Fruit fly (Drosophila melanogaster) whole organism, adult: ENCODE data around the gene dib.
A peak's percentile ranks its signal among the peaks of the same experiment; 100 is the strongest.

Experiments used
- CG11617 ChIP-seq: fragments of 200-800 bp; sonication (Bioruptor generic); optimal IDR thresholded peaks from 2 replicates; lab custom pipeline; 2017; ENCODE audit warnings: mild to moderate bottlenecking, missing biosample characterization, missing genetic modification reagents, missing genetic modification characterization
- CG12768 ChIP-seq: fragments of 200-800 bp; sonication (Bioruptor generic); optimal IDR thresholded peaks from 2 replicates; lab custom pipeline; 2017; ENCODE audit warnings: missing biosample characterization, missing genetic modification characterization, mild to moderate bottlenecking, moderate library complexity, missing genetic modification reagents
- CG14711 ChIP-seq: fragments of 200-800 bp; sonication (Bioruptor generic); optimal IDR thresholded peaks from 2 replicates; lab custom pipeline; 2018; ENCODE audit warnings: missing biosample characterization, mild to moderate bottlenecking, missing genetic modification characterization, moderate library complexity
- CG1620 ChIP-seq: fragments of 200-800 bp; sonication (Bioruptor generic); optimal IDR thresholded peaks from 2 replicates; lab custom pipeline; 2016; ENCODE audit warnings: missing biosample characterization, missing genetic modification characterization
- CG33017 ChIP-seq: fragments of 200-800 bp; sonication (Bioruptor generic); optimal IDR thresholded peaks from 2 replicates; lab custom pipeline; 2018; ENCODE audit warnings: missing biosample characterization, mild to moderate bottlenecking, missing genetic modification characterization, moderate library complexity
- CG5204 ChIP-seq: fragments of 200-800 bp; sonication (Bioruptor generic); optimal IDR thresholded peaks from 2 replicates; lab custom pipeline; 2016; ENCODE audit warnings: missing biosample characterization, missing genetic modification characterization
- CG7045 ChIP-seq: fragments of 200-800 bp; sonication (Bioruptor generic); optimal IDR thresholded peaks from 2 replicates; lab custom pipeline; 2017; ENCODE audit warnings: missing biosample characterization, mild to moderate bottlenecking, missing genetic modification characterization
- CG7101 ChIP-seq: fragments of 200-800 bp; sonication (Bioruptor generic); optimal IDR thresholded peaks from 2 replicates; lab custom pipeline; 2018; ENCODE audit warnings: missing biosample characterization, mild to moderate bottlenecking, missing genetic modification characterization, moderate library complexity
- Clk ChIP-seq: fragments of 200-800 bp; sonication (Bioruptor generic); optimal IDR thresholded peaks from 2 replicates; lab custom pipeline; 2017; ENCODE audit warnings: missing biosample characterization, missing genetic modification characterization
- Crg-1 ChIP-seq: fragments of 200-800 bp; sonication (Bioruptor generic); optimal IDR thresholded peaks from 2 replicates; lab custom pipeline; 2016; ENCODE audit warnings: missing biosample characterization, missing genetic modification characterization
- Hr96 ChIP-seq: fragments of 200-800 bp; sonication (Bioruptor generic); optimal IDR thresholded peaks from 2 replicates; lab custom pipeline; 2016; ENCODE audit warnings: missing biosample characterization, missing genetic modification characterization
- Mnt ChIP-seq: fragments of 200-800 bp; sonication (Bioruptor generic); optimal IDR thresholded peaks from 2 replicates; lab custom pipeline; 2016; ENCODE audit warnings: missing biosample characterization, mild to moderate bottlenecking, missing genetic modification characterization
- bab1 ChIP-seq: fragments of 200-800 bp; sonication (Bioruptor generic); optimal IDR thresholded peaks from 3 replicates; lab custom pipeline; 2019; ENCODE audit warnings: missing biosample characterization, mild to moderate bottlenecking, missing genetic modification characterization, moderate library complexity
- cic ChIP-seq: fragments of 200-800 bp; sonication (Bioruptor generic); optimal IDR thresholded peaks from 2 replicates; lab custom pipeline; 2017; ENCODE audit warnings: missing biosample characterization, mild to moderate bottlenecking, missing genetic modification characterization, moderate library complexity
- cnc ChIP-seq, 2 experiments: fragments of >200 bp; optimal IDR thresholded peaks; 2 replicates each; lab custom pipeline; 2017
- kay ChIP-seq: fragments of 200-800 bp; sonication (Bioruptor generic); peaks from one replicate; lab custom pipeline; 2016; ENCODE audit warnings: missing biosample characterization, missing genetic modification characterization, borderline replicate concordance
- ovo ChIP-seq: fragments of 200-800 bp; sonication (Bioruptor generic); optimal IDR thresholded peaks from 2 replicates; lab custom pipeline; 2016; ENCODE audit warnings: missing biosample characterization, missing genetic modification characterization
- pad ChIP-seq: fragments of 200-800 bp; sonication (Bioruptor generic); optimal IDR thresholded peaks from 3 replicates; lab custom pipeline; 2017; ENCODE audit warnings: missing biosample characterization, missing genetic modification characterization, mild to moderate bottlenecking, moderate library complexity, missing genetic modification reagents
- tj ChIP-seq: fragments of 200-800 bp; sonication (Bioruptor generic); optimal IDR thresholded peaks from 3 replicates; lab custom pipeline; 2017; ENCODE audit warnings: missing biosample characterization, mild to moderate bottlenecking, missing genetic modification characterization, moderate library complexity
- toe ChIP-seq: fragments of 200-800 bp; sonication (Bioruptor generic); optimal IDR thresholded peaks from 2 replicates; lab custom pipeline; 2016; ENCODE audit warnings: missing biosample characterization, missing genetic modification characterization

The dib gene

dm6 chr3L:4025738-4026505, 36.2 kb upstream of the dib start, which contains the start of gene CG11594:
Gene CG11594 (minus strand): TSS chr3L:4026011.
- TF ChIP-seq cic (peak; percentile 81), bab1 (GFP tag; lab: Kevin White, UChicago) (no peak), CG11617 (GFP tag; lab: Kevin White, UChicago) (no peak), tj (GFP tag; lab: Kevin White, UChicago) (no peak), CG33017 (no peak), toe (peak; percentile 11), kay (GFP tag; lab: Kevin White, UChicago) (peak; percentile 82), CG1620 (GFP tag; lab: Kevin White, UChicago) (no peak), CG12768 (GFP tag; lab: Kevin White, UChicago) (peak; percentile 6), Hr96 (no peak), ovo (GFP tag; lab: Kevin White, UChicago) (peak; percentile 42), CG5204 (GFP tag; lab: Kevin White, UChicago) (no peak), Clk (GFP tag; lab: Kevin White, UChicago) (no peak), CG7101 (peak; percentile 10), Crg-1 (GFP tag; lab: Kevin White, UChicago) (peak; percentile 6), pad (GFP tag; lab: Kevin White, UChicago) (no peak), CG7045 (GFP tag; lab: Kevin White, UChicago) (peak; percentile 46), CG14711 (no peak), cnc (optimal IDR thresholded peaks at IDR 0.05; lab: Kevin White, UChicago) (no peak), Mnt (peak; percentile 34)

- TF ChIP-seq kay (GFP tag; lab: Kevin White, UChicago) (no peak), Crg-1 (GFP tag; lab: Kevin White, UChicago) (no peak), Hr96 (no peak), tj (GFP tag; lab: Kevin White, UChicago) (no peak), CG1620 (GFP tag; lab: Kevin White, UChicago) (no peak), CG11617 (GFP tag; lab: Kevin White, UChicago) (no peak), Mnt (no peak), toe (no peak), CG7045 (GFP tag; lab: Kevin White, UChicago) (no peak), CG33017 (no peak), CG7101 (no peak), CG5204 (GFP tag; lab: Kevin White, UChicago) (no peak), pad (GFP tag; lab: Kevin White, UChicago) (no peak), Clk (GFP tag; lab: Kevin White, UChicago) (no peak), ovo (GFP tag; lab: Kevin White, UChicago) (no peak), cnc (optimal IDR thresholded peaks at IDR 0.05; lab: Kevin White, UChicago) (no peak), cic (no peak), CG12768 (GFP tag; lab: Kevin White, UChicago) (no peak), bab1 (GFP tag; lab: Kevin White, UChicago) (no peak), CG14711 (no peak)
Measured at dm6 chr3L:4026506-4026868, 35.6 kb upstream of the dib start, which contains the start of gene Gr64a. Gene Gr64a (plus strand): TSS chr3L:4026769.

dm6 chr3L:4028305-4028704, 33.8 kb upstream of the dib start, which contains the start of the genes Gr64b and Gr64c:
Gene Gr64b (plus strand): TSS chr3L:4028605.
Gene Gr64c (plus strand): TSS chr3L:4028605.
- TF ChIP-seq toe = no peak

dm6 chr3L:4031762-4032161, 30.3 kb upstream of the dib start, which contains the start of the genes Gr64d and Gr64e:
Gene Gr64d (plus strand): TSS chr3L:4032062.
Gene Gr64e (plus strand): TSS chr3L:4032141.
- TF ChIP-seq Mnt = no peak
- no peak for TF ChIP-seq CG33017
- TF ChIP-seq CG7101 = no peak
- TF ChIP-seq CG5204 (GFP tag; lab: Kevin White, UChicago) = no peak
- TF ChIP-seq CG14711 = no peak
- TF ChIP-seq Clk (GFP tag; lab: Kevin White, UChicago) = no peak
- TF ChIP-seq kay (GFP tag; lab: Kevin White, UChicago) = no peak
- no peak for TF ChIP-seq CG1620 (GFP tag; lab: Kevin White, UChicago)
- no peak for TF ChIP-seq CG7045 (GFP tag; lab: Kevin White, UChicago)
- TF ChIP-seq CG11617 (GFP tag; lab: Kevin White, UChicago) = no peak
- no peak for TF ChIP-seq bab1 (GFP tag; lab: Kevin White, UChicago)
- TF ChIP-seq ovo (GFP tag; lab: Kevin White, UChicago) = no peak

dm6 chr3L:4035499-4035898, 26.6 kb upstream of the dib start, which contains the start of gene Gr64f:
Gene Gr64f (plus strand): TSS chr3L:4035799.
- TF ChIP-seq pad (GFP tag; lab: Kevin White, UChicago) = no peak
- TF ChIP-seq kay (GFP tag; lab: Kevin White, UChicago) = no peak
- no peak for TF ChIP-seq bab1 (GFP tag; lab: Kevin White, UChicago)
- no peak for TF ChIP-seq CG1620 (GFP tag; lab: Kevin White, UChicago)
- no peak for TF ChIP-seq cic
- no peak for TF ChIP-seq Crg-1 (GFP tag; lab: Kevin White, UChicago)
- no peak for TF ChIP-seq CG7101
- no peak for TF ChIP-seq tj (GFP tag; lab: Kevin White, UChicago)
- TF ChIP-seq Mnt = no peak

dm6 chr3L:4040247-4040925, 21.7 kb upstream of the dib start, which contains the start of the genes CG11593 and Rcd5:
Gene CG11593 (minus strand): TSS chr3L:4040482.
Gene Rcd5 (plus strand): TSS chr3L:4040529.
- no peak for TF ChIP-seq bab1 (GFP tag; lab: Kevin White, UChicago)
- TF ChIP-seq CG11617 (GFP tag; lab: Kevin White, UChicago) = peak; percentile 68
- peak; percentile 58 for TF ChIP-seq pad (GFP tag; lab: Kevin White, UChicago)
- TF ChIP-seq cnc (optimal IDR thresholded peaks at IDR 0.05; lab: Kevin White, UChicago) = no peak
- TF ChIP-seq CG7101 = peak; percentile 76
- peak; percentile 19 for TF ChIP-seq Hr96
- TF ChIP-seq CG12768 (GFP tag; lab: Kevin White, UChicago) = peak; percentile 50
- peak; percentile 90 for TF ChIP-seq kay (GFP tag; lab: Kevin White, UChicago)
- peak; percentile 74 for TF ChIP-seq toe
- TF ChIP-seq Clk (GFP tag; lab: Kevin White, UChicago) = peak; percentile 64
- peak; percentile 23 for TF ChIP-seq tj (GFP tag; lab: Kevin White, UChicago)
- peak; percentile 51 for TF ChIP-seq CG33017
- peak; percentile 62 for TF ChIP-seq CG5204 (GFP tag; lab: Kevin White, UChicago)
- peak; percentile 84 for TF ChIP-seq CG14711
- TF ChIP-seq CG7045 (GFP tag; lab: Kevin White, UChicago) = peak; percentile 67
- TF ChIP-seq cic = no peak
- TF ChIP-seq ovo (GFP tag; lab: Kevin White, UChicago) = peak; percentile 62
- TF ChIP-seq Mnt = peak; percentile 59
- peak; percentile 29 for TF ChIP-seq CG1620 (GFP tag; lab: Kevin White, UChicago)
- peak; percentile 67 for TF ChIP-seq Crg-1 (GFP tag; lab: Kevin White, UChicago)
